Worm (Caenorhabditis elegans) whole organism, midembryonic: ENCODE data around the gene ZK938.10.

Experiments used
- T22C8.4 ChIP-seq: fragments of 200-800 bp; sonication (Bioruptor generic); IDR thresholded peaks from 2 replicates; pipeline ENCODE4 v1.3.6; 2022; ENCODE audit warnings: missing genetic modification characterization, missing compliant biosample characterization
- cog-1 ChIP-seq: sonication (generic microtip); optimal IDR thresholded peaks from 2 replicates; lab custom pipeline; 2016; ENCODE audit warnings: missing genetic modification characterization, missing compliant biosample characterization
- flt-1 ChIP-seq: fragments of 200-800 bp; sonication (Bioruptor generic); IDR thresholded peaks from 2 replicates; pipeline ENCODE4 v1.3.6; 2022; ENCODE audit warnings: missing genetic modification characterization, missing compliant biosample characterization
- klf-2 ChIP-seq: fragments of 200-800 bp; sonication (Bioruptor generic); conservative IDR thresholded peaks from 2 replicates; pipeline ENCODE4 v1.3.6; 2022; ENCODE audit warnings: missing genetic modification reagents, missing genetic modification characterization, missing compliant biosample characterization
- med-1 ChIP-seq: sonication (generic microtip); optimal IDR thresholded peaks from 2 replicates; lab custom pipeline; 2017; ENCODE audit warnings: missing genetic modification characterization, mild to moderate bottlenecking, missing compliant biosample characterization, antibody characterized with exemption, missing genetic modification reagents; ENCODE audit not compliant: insufficient read depth
- ref-1 ChIP-seq: fragments of 200-800 bp; sonication (Bioruptor generic); conservative IDR thresholded peaks from 2 replicates; pipeline ENCODE4 v1.3.6; 2022; ENCODE audit warnings: missing genetic modification reagents, missing genetic modification characterization, missing compliant biosample characterization
- ztf-23 ChIP-seq: fragments of 200-800 bp; sonication (Bioruptor generic); IDR thresholded peaks from 2 replicates; pipeline ENCODE4 v1.3.6; 2022; ENCODE audit warnings: missing genetic modification reagents, missing genetic modification characterization, missing compliant biosample characterization

DNA sequence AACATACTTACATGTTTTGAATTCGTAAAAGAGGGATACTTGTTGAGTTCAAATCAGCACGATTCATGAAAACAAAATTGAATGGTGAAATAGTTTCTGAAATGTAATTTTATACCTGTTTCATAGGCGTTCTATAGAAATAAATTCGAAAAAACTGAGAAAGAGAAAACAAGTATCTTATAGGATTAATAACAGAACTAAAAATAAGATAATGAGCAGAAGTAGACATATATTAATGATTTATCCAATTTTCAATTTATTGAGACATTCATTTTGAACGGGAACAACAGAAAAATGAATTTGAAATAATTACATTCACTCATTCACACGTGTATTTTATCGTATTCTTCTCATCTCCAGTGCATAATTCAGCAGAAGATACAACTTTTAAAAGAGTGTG, 6.9 kb upstream of the ZK938.10 start, which contains the start of gene chil-6:
- no peak for TF ChIP-seq flt-1 (GFP tag; lab: Robert Waterston, UW)
- TF ChIP-seq med-1 (GFP tag; lab: Kevin White, UChicago) = no peak
- no peak for TF ChIP-seq cog-1 (tag; lab: Kevin White, UChicago)
- no peak for TF ChIP-seq T22C8.4 (GFP tag; lab: Robert Waterston, UW)
- TF ChIP-seq klf-2 (GFP tag; lab: Robert Waterston, UW) = no peak
- no peak for TF ChIP-seq ztf-23 (GFP tag; lab: Robert Waterston, UW)
- TF ChIP-seq ref-1 = no peak
